Worm (Caenorhabditis elegans) whole organism, young adult: ENCODE data around the gene F59B10.2.

Experiments used
- F22D6.2 ChIP-seq: sonication (generic microtip); optimal IDR thresholded peaks from 2 replicates; lab custom pipeline; 2016; ENCODE audit warnings: mild to moderate bottlenecking, missing genetic modification characterization, missing compliant biosample characterization
- F49E8.2 ChIP-seq: sonication (generic microtip); optimal IDR thresholded peaks from 3 replicates; lab custom pipeline; 2017; ENCODE audit warnings: missing genetic modification characterization, mild to moderate bottlenecking, missing compliant biosample characterization, antibody characterized with exemption, moderate library complexity; ENCODE audit not compliant: insufficient read depth
- K11D2.4 ChIP-seq: fragments of 200-800 bp; sonication (Bioruptor generic); IDR thresholded peaks from 2 replicates; pipeline ENCODE4 v1.3.6; 2022; ENCODE audit warnings: missing genetic modification reagents, missing genetic modification characterization, missing compliant biosample characterization
- ama-1 ChIP-seq, 3 experiments: fragments of 150-350 bp in 1 of 3; sonication (generic microtip) in 2 of 3; optimal IDR thresholded peaks; 2 replicates each; lab custom pipeline; 2014 to 2018; ENCODE audit warnings: missing biosample characterization in 2 of 3, missing genetic modification characterization in 2 of 3, missing genetic modification reagents in 2 of 3
- ccch-3 ChIP-seq: fragments of 200-800 bp; sonication (Bioruptor generic); optimal IDR thresholded peaks from 2 replicates; lab custom pipeline; 2018; ENCODE audit warnings: mild to moderate bottlenecking, missing genetic modification characterization, missing compliant biosample characterization
- gei-17 ChIP-seq: fragments of 200-800 bp; sonication (Bioruptor generic); optimal IDR thresholded peaks from 2 replicates; lab custom pipeline; 2018; ENCODE audit warnings: mild to moderate bottlenecking, missing genetic modification characterization, missing compliant biosample characterization
- let-526 ChIP-seq: fragments of 200-800 bp; sonication (Bioruptor generic); IDR thresholded peaks from 2 replicates; pipeline ENCODE4 v1.3.6; 2022; ENCODE audit warnings: missing genetic modification reagents, missing genetic modification characterization, missing compliant biosample characterization
- lin-26 ChIP-seq: fragments of 200-800 bp; sonication (Bioruptor generic); IDR thresholded peaks from 2 replicates; pipeline ENCODE4 v1.3.6; 2022; ENCODE audit warnings: missing genetic modification reagents, missing genetic modification characterization, missing compliant biosample characterization
- nfya-1 ChIP-seq: sonication (generic microtip); optimal IDR thresholded peaks from 2 replicates; lab custom pipeline; 2017; ENCODE audit warnings: antibody characterized with exemption, missing compliant biosample characterization, missing genetic modification characterization, borderline replicate concordance; ENCODE audit not compliant: insufficient read depth
- pha-4 ChIP-seq: fragments of 150-350 bp; sonication (generic microtip); optimal IDR thresholded peaks from 2 replicates; lab custom pipeline; 2014; ENCODE audit warnings: missing biosample characterization, missing genetic modification reagents, missing genetic modification characterization
- sdz-38 ChIP-seq: sonication (generic microtip); optimal IDR thresholded peaks from 2 replicates; lab custom pipeline; 2016; ENCODE audit warnings: missing genotype, missing genetic modification characterization, missing compliant biosample characterization
- zfh-2 ChIP-seq: fragments of 200-800 bp; sonication (Bioruptor generic); conservative IDR thresholded peaks from 2 replicates; pipeline ENCODE4 v1.3.6; 2022; ENCODE audit warnings: missing genetic modification reagents, missing genetic modification characterization, missing compliant biosample characterization
- zim-3 ChIP-seq: sonication (generic microtip); optimal IDR thresholded peaks from 2 replicates; lab custom pipeline; 2017; ENCODE audit warnings: mild to moderate bottlenecking, missing genetic modification characterization, moderate library complexity, missing compliant biosample characterization
- ztf-18 ChIP-seq: sonication (generic microtip); optimal IDR thresholded peaks from 2 replicates; lab custom pipeline; 2016; ENCODE audit warnings: missing genotype, mild to moderate bottlenecking, missing genetic modification characterization, missing compliant biosample characterization

DNA sequence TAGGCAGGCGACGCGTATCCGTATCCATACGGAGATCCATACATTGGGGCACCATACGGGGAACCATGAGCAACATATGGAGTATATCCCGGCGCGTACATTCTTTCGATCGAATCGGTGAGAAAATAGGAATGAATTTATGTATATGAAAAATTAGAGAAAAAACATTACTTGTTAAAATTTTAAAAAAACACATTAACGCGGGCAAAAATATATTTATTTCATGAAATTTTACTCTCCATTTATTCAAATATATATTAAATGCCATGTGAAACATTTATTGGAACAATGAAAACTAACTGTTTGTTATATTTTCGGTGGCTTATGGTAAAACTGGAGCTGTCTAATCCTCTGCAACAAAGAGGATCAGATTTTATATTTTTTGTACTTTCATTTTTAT, 37.9 kb downstream of the F59B10.2 start, which contains the start of gene ZK666.2:
- no peak for TF ChIP-seq gei-17 (GFP tag; lab: Kevin White, UChicago)
- TF ChIP-seq ama-1 (optimal IDR thresholded peaks at IDR 0.05; lab: Kevin White, UChicago) = no peak
- TF ChIP-seq ama-1 (GFP tag; optimal IDR thresholded peaks at IDR 0.05; lab: Kevin White, UChicago) = no peak
- TF ChIP-seq nfya-1 (tag; lab: Kevin White, UChicago) = no peak
- no peak for TF ChIP-seq pha-4 (tag; lab: Kevin White, UChicago)
- no peak for TF ChIP-seq zim-3 (tag; lab: Kevin White, UChicago)
- no peak for TF ChIP-seq sdz-38 (tag; lab: Kevin White, UChicago)
- no peak for TF ChIP-seq zfh-2 (GFP tag; lab: Robert Waterston, UW)
- no peak for TF ChIP-seq K11D2.4 (GFP tag; lab: Robert Waterston, UW)
- TF ChIP-seq ztf-18 = no peak
- no peak for TF ChIP-seq F49E8.2 (tag; lab: Kevin White, UChicago)
- TF ChIP-seq let-526 = no peak
- no peak for TF ChIP-seq ccch-3 (GFP tag; lab: Kevin White, UChicago)
- no peak for TF ChIP-seq F22D6.2 (tag; lab: Kevin White, UChicago)
- no peak for TF ChIP-seq lin-26 (GFP tag; lab: Robert Waterston, UW)
